Worm (Caenorhabditis elegans): Measurements from ENCODE around the gene W07G4.2.

The W07G4.2 gene

DNA sequence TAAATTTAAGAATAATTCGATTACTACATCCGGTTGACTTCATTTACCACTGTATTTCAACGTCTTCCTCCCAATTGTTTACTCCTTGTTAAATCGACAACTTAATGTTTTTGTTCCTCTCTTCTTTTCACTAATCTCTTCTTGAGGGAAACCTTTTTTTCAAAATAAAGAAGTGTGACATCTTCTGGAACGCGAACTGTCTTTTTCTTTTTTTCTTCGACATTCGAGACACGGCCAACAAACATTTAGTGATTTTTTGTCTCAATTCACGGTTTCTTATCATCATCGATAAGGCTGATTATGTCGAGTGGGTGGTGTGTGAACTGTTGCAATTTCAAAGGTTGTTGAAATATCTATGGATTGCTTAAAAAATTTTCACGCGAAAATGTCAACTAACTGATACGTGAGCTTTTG is 48.9 kb upstream of the W07G4.2 start (continued):
- TF ChIP-seq mxl-3 (GFP tag; optimal IDR thresholded peaks at IDR 0.05): peak; percentile 52
- no peak for TF ChIP-seq hif-1 (tag; optimal IDR thresholded peaks at IDR 0.05)
- TF ChIP-seq nhr-42 (GFP tag; IDR thresholded peaks at IDR 0.05): no peak
- TF ChIP-seq jun-1 (tag; optimal IDR thresholded peaks at IDR 0.05): no peak
- TF ChIP-seq gei-8 (GFP tag; optimal IDR thresholded peaks at IDR 0.05): no peak
- TF ChIP-seq attf-4 (tag; optimal IDR thresholded peaks at IDR 0.05): no peak
- no peak for TF ChIP-seq dmd-9 (GFP tag; IDR thresholded peaks at IDR 0.05)
- peak; percentile 35 for TF ChIP-seq mep-1 (tag; optimal IDR thresholded peaks at IDR 0.05)
- peak in 1 of 2 experiments; percentile 31 for TF ChIP-seq mdl-1 (tag; optimal IDR thresholded peaks at IDR 0.05)
- TF ChIP-seq tag-97 (GFP tag; IDR thresholded peaks at IDR 0.05): no peak
- no peak for TF ChIP-seq ctbp-1 (GFP tag; IDR thresholded peaks at IDR 0.05)
- TF ChIP-seq nhr-10 (tag; optimal IDR thresholded peaks at IDR 0.05): peak; percentile 7
- peak; percentile 25 for TF ChIP-seq T20F7.1 (GFP tag; optimal IDR thresholded peaks at IDR 0.05)
- no peak for TF ChIP-seq zag-1 (tag; optimal IDR thresholded peaks at IDR 0.05)
- TF ChIP-seq madf-5 (GFP tag; IDR thresholded peaks at IDR 0.05): no peak
- no peak for TF ChIP-seq D1046.2 (GFP tag; IDR thresholded peaks at IDR 0.05)
- no peak for TF ChIP-seq F49E8.2 (tag; optimal IDR thresholded peaks at IDR 0.05; ENCODE audit: borderline replicate concordance)
- peak; percentile 87 for TF ChIP-seq aha-1 (tag)
- no peak for TF ChIP-seq ztf-11 (tag; optimal IDR thresholded peaks at IDR 0.05)
- no peak for TF ChIP-seq nhr-76 (tag; optimal IDR thresholded peaks at IDR 0.05)
- TF ChIP-seq spr-1 (tag; optimal IDR thresholded peaks at IDR 0.05): no peak
- no peak for TF ChIP-seq daf-16 (GFP tag; optimal IDR thresholded peaks at IDR 0.05)
- TF ChIP-seq daf-16 (tag; optimal IDR thresholded peaks at IDR 0.05): peak; percentile 77
- no peak for TF ChIP-seq sdz-12 (GFP tag; optimal IDR thresholded peaks at IDR 0.05)
- no peak for TF ChIP-seq nhr-237 (tag; optimal IDR thresholded peaks at IDR 0.05)
- no peak for TF ChIP-seq unc-62 (GFP tag; optimal IDR thresholded peaks at IDR 0.05 in 1 of 2)
- TF ChIP-seq unc-62 (tag; optimal IDR thresholded peaks at IDR 0.05): no peak
- TF ChIP-seq zfp-2 (tag; optimal IDR thresholded peaks at IDR 0.05): no peak
- no peak for TF ChIP-seq egl-43 (GFP tag; IDR thresholded peaks at IDR 0.05)
- TF ChIP-seq aly-2 (tag; optimal IDR thresholded peaks at IDR 0.05): no peak
- no peak for TF ChIP-seq nhr-25 (tag; optimal IDR thresholded peaks at IDR 0.05; ENCODE audit: borderline replicate concordance, insufficient read depth)
- no peak for TF ChIP-seq nhr-6 (tag; optimal IDR thresholded peaks at IDR 0.05)
- TF ChIP-seq pqm-1 (tag; optimal IDR thresholded peaks at IDR 0.05): peak; percentile 54
- no peak for TF ChIP-seq ZK337.2 (GFP tag; IDR thresholded peaks at IDR 0.05)
- no peak for TF ChIP-seq ceh-62 (tag; optimal IDR thresholded peaks at IDR 0.05)
- no peak for TF ChIP-seq nhr-77 (tag; optimal IDR thresholded peaks at IDR 0.05)
- TF ChIP-seq duxl-1 (tag; optimal IDR thresholded peaks at IDR 0.05; ENCODE audit: poor library complexity): no peak
- TF ChIP-seq php-3 (GFP tag; IDR thresholded peaks at IDR 0.05): 0 out of 2 replicates have a peak, but pooled peaks have one; percentile 14
- peak; percentile 69; the same call in 1 of the 2 replicates for TF ChIP-seq tra-1 (GFP tag; IDR thresholded peaks at IDR 0.05)
- TF ChIP-seq nhr-111 (GFP tag; optimal IDR thresholded peaks at IDR 0.05): no peak
- no peak for TF ChIP-seq dpl-1 (GFP tag; optimal IDR thresholded peaks at IDR 0.05)
- TF ChIP-seq lsy-2 (tag; optimal IDR thresholded peaks at IDR 0.05): peak in 1 of 2 experiments; percentile 1
- no peak for TF ChIP-seq nhr-48 (tag; optimal IDR thresholded peaks at IDR 0.05)
- TF ChIP-seq ceh-44 (GFP tag; IDR thresholded peaks at IDR 0.05): no peak
- no peak for TF ChIP-seq lin-39 (tag; optimal IDR thresholded peaks at IDR 0.05)
- TF ChIP-seq Y75B8A.6 (GFP tag; IDR thresholded peaks at IDR 0.05): no peak
- TF ChIP-seq fkh-10 (GFP tag; optimal IDR thresholded peaks at IDR 0.05): no peak
- TF ChIP-seq Y48G9A.11 (GFP tag; IDR thresholded peaks at IDR 0.05): no peak
- TF ChIP-seq snpc-1.2 (GFP tag; IDR thresholded peaks at IDR 0.05): no peak
- TF ChIP-seq cey-2 (tag; optimal IDR thresholded peaks at IDR 0.05; ENCODE audit: borderline replicate concordance, insufficient read depth): peak; percentile 79
- TF ChIP-seq dmd-6 (GFP tag; IDR thresholded peaks at IDR 0.05): peak; percentile 85
- TF ChIP-seq ceh-20 (GFP tag; IDR thresholded peaks at IDR 0.05): no peak
- TF ChIP-seq nhr-41 (GFP tag; IDR thresholded peaks at IDR 0.05): no peak

Measured in whole organism, L4 larva.